Fruit fly (Drosophila melanogaster) whole organism, prepupa: Measurements from ENCODE around the gene zetaCOP.

Source experiments
- Blimp-1 ChIP-seq: fragments of 200-800 bp; sonication (Bioruptor generic); optimal IDR thresholded peaks from 3 replicates; lab custom pipeline; 2017; ENCODE audit warnings: missing biosample characterization, missing genetic modification characterization, mild to moderate bottlenecking, moderate library complexity, missing genetic modification reagents
- CG10669 ChIP-seq: fragments of 200-800 bp; sonication (Bioruptor generic); optimal IDR thresholded peaks from 3 replicates; lab custom pipeline; 2018; ENCODE audit warnings: missing biosample characterization, mild to moderate bottlenecking, missing genetic modification characterization, moderate library complexity
- CG11762 ChIP-seq: fragments of 200-800 bp; sonication (Bioruptor generic); optimal IDR thresholded peaks from 3 replicates; lab custom pipeline; 2016; ENCODE audit warnings: missing biosample characterization, missing genetic modification characterization; ENCODE audit not compliant: insufficient read depth
- CG11902 ChIP-seq: fragments of 200-800 bp; sonication (Bioruptor generic); optimal IDR thresholded peaks from 3 replicates; lab custom pipeline; 2016; ENCODE audit warnings: missing biosample characterization, missing genetic modification characterization
- CG15336 ChIP-seq: fragments of 200-800 bp; sonication (Bioruptor generic); IDR thresholded peaks from 2 replicates; pipeline ENCODE4 v1.3.6; 2022; ENCODE audit warnings: missing biosample characterization, missing genetic modification characterization
- CG1621 ChIP-seq: fragments of 200-800 bp; sonication (Bioruptor generic); optimal IDR thresholded peaks from 3 replicates; lab custom pipeline; 2018; ENCODE audit warnings: missing biosample characterization, mild to moderate bottlenecking, missing genetic modification characterization
- CG16779 ChIP-seq: fragments of 200-800 bp; sonication (Bioruptor generic); optimal IDR thresholded peaks from 3 replicates; lab custom pipeline; 2017; ENCODE audit warnings: missing biosample characterization, mild to moderate bottlenecking, missing genetic modification characterization
- CG3032 ChIP-seq: fragments of 200-800 bp; optimal IDR thresholded peaks from 2 replicates; lab custom pipeline; 2019; ENCODE audit warnings: missing biosample characterization, mild to moderate bottlenecking, missing genetic modification characterization, moderate library complexity
- CG31627 ChIP-seq: fragments of 200-800 bp; sonication (Bioruptor generic); optimal IDR thresholded peaks from 3 replicates; lab custom pipeline; 2016; ENCODE audit warnings: missing biosample characterization, missing genetic modification characterization
- CG34406 ChIP-seq: fragments of 200-800 bp; sonication (Bioruptor generic); optimal IDR thresholded peaks from 3 replicates; lab custom pipeline; 2016; ENCODE audit warnings: missing biosample characterization, missing genetic modification characterization
- CG4318 ChIP-seq: fragments of 200-800 bp; sonication (Bioruptor generic); optimal IDR thresholded peaks from 3 replicates; lab custom pipeline; 2017; ENCODE audit warnings: missing biosample characterization, mild to moderate bottlenecking, missing genetic modification characterization
- CG6163 ChIP-seq: fragments of 200-800 bp; sonication (Bioruptor generic); IDR thresholded peaks from 3 replicates; pipeline ENCODE4 v1.3.6; 2022; ENCODE audit warnings: missing biosample characterization, missing genetic modification characterization
- CG6792 ChIP-seq: fragments of 200-800 bp; sonication (Bioruptor generic); optimal IDR thresholded peaks from 3 replicates; lab custom pipeline; 2016; ENCODE audit warnings: missing biosample characterization, missing genetic modification characterization
- CG6808 ChIP-seq: fragments of 200-800 bp; sonication (Bioruptor generic); optimal IDR thresholded peaks from 3 replicates; lab custom pipeline; 2017; ENCODE audit warnings: missing biosample characterization, missing genetic modification characterization, mild to moderate bottlenecking, moderate library complexity, missing genetic modification reagents
- CG6854 ChIP-seq: fragments of 200-800 bp; sonication (Bioruptor generic); optimal IDR thresholded peaks from 2 replicates; lab custom pipeline; 2017; ENCODE audit warnings: missing biosample characterization, mild to moderate bottlenecking, missing genetic modification characterization
- CG7368 ChIP-seq: fragments of 200-800 bp; sonication (Bioruptor generic); optimal IDR thresholded peaks from 3 replicates; lab custom pipeline; 2016; ENCODE audit warnings: missing biosample characterization, missing genetic modification characterization
- CG8319 ChIP-seq: fragments of 200-800 bp; sonication (Bioruptor generic); optimal IDR thresholded peaks from 3 replicates; lab custom pipeline; 2016; ENCODE audit warnings: missing biosample characterization, missing genetic modification characterization
- CG8632 ChIP-seq: fragments of 200-800 bp; sonication (Bioruptor generic); optimal IDR thresholded peaks from 3 replicates; lab custom pipeline; 2016; ENCODE audit warnings: missing biosample characterization, missing genetic modification characterization
- Eip78C ChIP-seq: fragments of 200-800 bp; sonication (Bioruptor generic); peaks from one replicate; lab custom pipeline; 2016; ENCODE audit warnings: missing biosample characterization, missing genetic modification characterization
- Eip93F ChIP-seq: fragments of 200-800 bp; sonication (Bioruptor generic); optimal IDR thresholded peaks from 2 replicates; lab custom pipeline; 2016; ENCODE audit warnings: missing biosample characterization, mild to moderate bottlenecking, missing genetic modification characterization
- Ets96B ChIP-seq: fragments of 200-800 bp; optimal IDR thresholded peaks from 2 replicates; lab custom pipeline; 2019; ENCODE audit warnings: missing biosample characterization, mild to moderate bottlenecking, missing genetic modification characterization, moderate library complexity
- Gug ChIP-seq: fragments of 200-800 bp; sonication (Bioruptor generic); IDR thresholded peaks from 2 replicates; pipeline ENCODE4 v1.3.6; 2022; ENCODE audit warnings: missing biosample characterization, missing genetic modification characterization
- Hr38 ChIP-seq: sonication (Bioruptor generic); optimal IDR thresholded peaks from 2 replicates; lab custom pipeline; 2016; ENCODE audit warnings: missing biosample characterization, missing genetic modification characterization
- Hr39 ChIP-seq: fragments of 200-800 bp; sonication (Bioruptor generic); optimal IDR thresholded peaks from 2 replicates; lab custom pipeline; 2016; ENCODE audit warnings: missing biosample characterization, missing genetic modification characterization
- Hr4 ChIP-seq: fragments of 200-800 bp; sonication (Bioruptor generic); optimal IDR thresholded peaks from 3 replicates; lab custom pipeline; 2016; ENCODE audit warnings: missing biosample characterization, missing genetic modification characterization
- Lpt ChIP-seq: fragments of 200-800 bp; sonication (Bioruptor generic); optimal IDR thresholded peaks from 3 replicates; lab custom pipeline; 2016; ENCODE audit warnings: missing biosample characterization, missing genetic modification characterization
- Met ChIP-seq: fragments of 200-800 bp; sonication (Bioruptor generic); optimal IDR thresholded peaks from 3 replicates; lab custom pipeline; 2016; ENCODE audit warnings: missing biosample characterization, missing genetic modification characterization
- OdsH ChIP-seq: fragments of 200-800 bp; sonication (Bioruptor generic); optimal IDR thresholded peaks from 3 replicates; lab custom pipeline; 2016; ENCODE audit warnings: missing biosample characterization, missing genetic modification characterization
- Smox ChIP-seq: fragments of 200-800 bp; sonication (Bioruptor generic); optimal IDR thresholded peaks from 3 replicates; lab custom pipeline; 2016; ENCODE audit warnings: missing biosample characterization, missing genetic modification characterization
- Sox102F ChIP-seq: fragments of 200-800 bp; sonication (Bioruptor generic); optimal IDR thresholded peaks from 2 replicates; lab custom pipeline; 2016; ENCODE audit warnings: missing biosample characterization, mild to moderate bottlenecking, missing genetic modification characterization
- Sox15 ChIP-seq: fragments of 200-800 bp; sonication (Bioruptor generic); optimal IDR thresholded peaks from 3 replicates; lab custom pipeline; 2016; ENCODE audit warnings: missing biosample characterization, missing genetic modification characterization
- achi ChIP-seq: fragments of 200-800 bp; sonication (Bioruptor generic); optimal IDR thresholded peaks from 3 replicates; lab custom pipeline; 2016; ENCODE audit warnings: missing biosample characterization, missing genetic modification characterization
- cyc ChIP-seq: fragments of 200-800 bp; sonication (Bioruptor generic); optimal IDR thresholded peaks from 3 replicates; lab custom pipeline; 2016; ENCODE audit warnings: missing biosample characterization, missing genetic modification characterization
- dsx ChIP-seq: fragments of 200-800 bp; optimal IDR thresholded peaks from 3 replicates; lab custom pipeline; 2019; ENCODE audit warnings: missing biosample characterization, mild to moderate bottlenecking, missing genetic modification characterization, moderate library complexity; ENCODE audit not compliant: poor library complexity, severe bottlenecking
- esn ChIP-seq: fragments of 200-800 bp; sonication (Bioruptor generic); optimal IDR thresholded peaks from 2 replicates; lab custom pipeline; 2016; ENCODE audit warnings: missing biosample characterization, mild to moderate bottlenecking, missing genetic modification characterization, moderate library complexity
- fd59A ChIP-seq: fragments of 200-800 bp; sonication (Bioruptor generic); optimal IDR thresholded peaks from 2 replicates; lab custom pipeline; 2017; ENCODE audit warnings: missing biosample characterization, mild to moderate bottlenecking, missing genetic modification characterization, missing genetic modification reagents
- lz ChIP-seq: fragments of 200-800 bp; sonication (Bioruptor generic); optimal IDR thresholded peaks from 3 replicates; lab custom pipeline; 2016; ENCODE audit warnings: missing biosample characterization, missing genetic modification characterization
- net ChIP-seq: fragments of 200-800 bp; sonication (Bioruptor generic); optimal IDR thresholded peaks from 3 replicates; lab custom pipeline; 2016; ENCODE audit warnings: missing biosample characterization, missing genetic modification characterization
- salr ChIP-seq, 2 experiments: fragments of 200-800 bp; sonication (Bioruptor generic); optimal IDR thresholded peaks; 3 replicates each; lab custom pipeline; 2016 to 2018; ENCODE audit warnings: missing biosample characterization in 2 of 2, missing genetic modification characterization in 2 of 2, mild to moderate bottlenecking in 1 of 2
- ss ChIP-seq, 2 experiments: fragments of 200-800 bp; sonication (Bioruptor generic); optimal IDR thresholded peaks; 2 replicates in 1 of 2; 3 replicates in 1 of 2; lab custom pipeline; 2017 to 2018; ENCODE audit warnings: mild to moderate bottlenecking in 2 of 2, missing biosample characterization in 2 of 2, missing genetic modification characterization in 2 of 2, moderate library complexity in 1 of 2
- svp ChIP-seq: fragments of 200-800 bp; sonication (Bioruptor generic); peaks from one replicate; lab custom pipeline; 2016; ENCODE audit warnings: missing biosample characterization, missing genetic modification characterization
- topi ChIP-seq: fragments of 200-800 bp; sonication (Bioruptor generic); optimal IDR thresholded peaks from 3 replicates; lab custom pipeline; 2016; ENCODE audit warnings: missing biosample characterization, missing genetic modification characterization
- vri ChIP-seq: fragments of 200-800 bp; sonication (Bioruptor generic); optimal IDR thresholded peaks from 3 replicates; lab custom pipeline; 2016; ENCODE audit warnings: missing biosample characterization, mild to moderate bottlenecking, missing genetic modification characterization

Gene zetaCOP

dm6 chr3L:16657014-16657413, 16.3 kb downstream of the zetaCOP start (continued):
- TF ChIP-seq Eip93F: no peak
- no peak for TF ChIP-seq CG6163 (GFP tag; lab: Robert Waterston, UW)
- peak; percentile 29 for TF ChIP-seq lz (GFP tag; lab: Kevin White, UChicago)
- TF ChIP-seq dsx (GFP tag; lab: Kevin White, UChicago): no peak
- no peak for TF ChIP-seq CG6808 (GFP tag; lab: Kevin White, UChicago)
- no peak for TF ChIP-seq ss (GFP tag; optimal IDR thresholded peaks at IDR 0.05; lab: Kevin White, UChicago)
- no peak for TF ChIP-seq Gug (GFP tag; lab: Robert Waterston, UW)
- no peak for TF ChIP-seq CG8319 (GFP tag; lab: Kevin White, UChicago)
- TF ChIP-seq fd59A (GFP tag; lab: Kevin White, UChicago): no peak
- no peak for TF ChIP-seq CG6854 (GFP tag; lab: Kevin White, UChicago)
- TF ChIP-seq Blimp-1: no peak
- TF ChIP-seq net (GFP tag; lab: Kevin White, UChicago): peak; percentile 41
- TF ChIP-seq svp (GFP tag; lab: Kevin White, UChicago): peak; percentile 75
- TF ChIP-seq Eip78C (GFP tag; lab: Kevin White, UChicago): peak; percentile 79
- TF ChIP-seq Hr39 (GFP tag; lab: Kevin White, UChicago): peak; percentile 17
- TF ChIP-seq CG10669: peak; percentile 27
- TF ChIP-seq CG34406 (GFP tag; lab: Kevin White, UChicago): no peak
- TF ChIP-seq topi (GFP tag; lab: Kevin White, UChicago): peak; percentile 41
- TF ChIP-seq Sox15 (GFP tag; lab: Kevin White, UChicago): no peak
- no peak for TF ChIP-seq CG4318
- peak in 1 of 2 experiments; percentile 36 for TF ChIP-seq salr (GFP tag; optimal IDR thresholded peaks at IDR 0.05; lab: Kevin White, UChicago)
- peak; percentile 6 for TF ChIP-seq cyc
- peak; percentile 39 for TF ChIP-seq esn (GFP tag; lab: Kevin White, UChicago)
- TF ChIP-seq CG11902 (GFP tag; lab: Kevin White, UChicago): no peak
- peak; percentile 26 for TF ChIP-seq Smox (GFP tag; lab: Kevin White, UChicago)
- peak; percentile 27 for TF ChIP-seq Lpt (GFP tag; lab: Kevin White, UChicago)
- peak; percentile 55 for TF ChIP-seq Hr4
- no peak for TF ChIP-seq CG7368
- no peak for TF ChIP-seq Hr38
- TF ChIP-seq CG6792 (GFP tag; lab: Kevin White, UChicago): no peak
- peak; percentile 49 for TF ChIP-seq vri
- TF ChIP-seq CG1621 (tag; lab: Kevin White, UChicago): no peak
- TF ChIP-seq Sox102F (GFP tag; lab: Kevin White, UChicago): peak; percentile 11
- peak; percentile 57 for TF ChIP-seq Met (GFP tag; lab: Kevin White, UChicago)
- TF ChIP-seq achi (GFP tag; lab: Kevin White, UChicago): peak; percentile 40
- TF ChIP-seq OdsH (GFP tag; lab: Kevin White, UChicago): peak; percentile 39
- TF ChIP-seq CG11762 (GFP tag; lab: Kevin White, UChicago): no peak
- peak; percentile 12 for TF ChIP-seq CG31627 (GFP tag; lab: Kevin White, UChicago)
- peak; percentile 12 for TF ChIP-seq CG16779 (tag; lab: Kevin White, UChicago)
- peak; percentile 4 for TF ChIP-seq CG3032 (tag; lab: Kevin White, UChicago)

DNA sequence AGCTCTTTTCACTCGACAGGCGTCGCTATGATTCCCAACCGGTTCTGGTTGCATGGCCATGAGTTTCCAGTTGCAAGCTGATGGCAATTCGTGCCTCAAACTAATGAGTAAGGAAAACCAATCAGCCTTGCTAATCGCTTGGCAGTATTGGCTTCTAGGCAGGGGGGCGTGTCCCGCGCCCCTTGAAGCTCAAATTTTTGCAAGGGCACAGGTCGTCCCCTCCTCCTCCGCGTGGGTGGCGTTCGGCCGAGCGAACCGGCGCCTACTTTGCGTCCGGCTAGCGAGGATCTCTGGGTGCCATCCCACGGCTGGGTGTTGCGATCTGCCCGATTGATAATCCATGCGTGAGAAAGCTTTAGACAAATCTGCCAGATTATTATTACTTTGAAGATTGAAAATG, 19.7 kb downstream of the zetaCOP start:
- no peak for TF ChIP-seq esn (GFP tag; lab: Kevin White, UChicago)
- no peak for TF ChIP-seq CG15336
- no peak for TF ChIP-seq OdsH (GFP tag; lab: Kevin White, UChicago)
- no peak for TF ChIP-seq Ets96B (tag; lab: Kevin White, UChicago)
- TF ChIP-seq CG1621 (tag; lab: Kevin White, UChicago): no peak
- TF ChIP-seq CG6854 (GFP tag; lab: Kevin White, UChicago): no peak
- TF ChIP-seq svp (GFP tag; lab: Kevin White, UChicago): peak; percentile 60
- no peak for TF ChIP-seq CG8632 (GFP tag; lab: Kevin White, UChicago)
- TF ChIP-seq topi (GFP tag; lab: Kevin White, UChicago): no peak
